Worm (Caenorhabditis elegans) whole organism, mixed stage, embryonic: ENCODE measurements around the gene C40A11.8.

Source experiments
- cnd-1 ChIP-seq: fragments of 200-800 bp; sonication (Bioruptor generic); optimal IDR thresholded peaks from 2 replicates; lab custom pipeline; 2018; ENCODE audit warnings: mild to moderate bottlenecking, missing genetic modification characterization, missing compliant biosample characterization
- elt-1 ChIP-seq: sonication (generic microtip); optimal IDR thresholded peaks from 2 replicates; lab custom pipeline; 2017; ENCODE audit warnings: missing genetic modification characterization, mild to moderate bottlenecking, missing compliant biosample characterization, antibody characterized with exemption, moderate library complexity, borderline replicate concordance; ENCODE audit not compliant: insufficient read depth
- lin-32 ChIP-seq: fragments of 200-800 bp; sonication (Bioruptor generic); optimal IDR thresholded peaks from 2 replicates; lab custom pipeline; 2018; ENCODE audit warnings: mild to moderate bottlenecking, missing genetic modification characterization, missing compliant biosample characterization
- pha-4 ChIP-seq: fragments of 150-350 bp; optimal IDR thresholded peaks from 2 replicates; lab custom pipeline; 2018; ENCODE audit warnings: missing biosample characterization, missing genetic modification reagents, missing genetic modification characterization
- unc-39 ChIP-seq: fragments of 150-350 bp; optimal IDR thresholded peaks from 2 replicates; lab custom pipeline; 2014; ENCODE audit warnings: missing biosample characterization, missing genetic modification characterization
- ztf-11 ChIP-seq: fragments of 150-350 bp; optimal IDR thresholded peaks from 2 replicates; lab custom pipeline; 2014; ENCODE audit warnings: missing biosample characterization, missing genetic modification characterization

DNA sequence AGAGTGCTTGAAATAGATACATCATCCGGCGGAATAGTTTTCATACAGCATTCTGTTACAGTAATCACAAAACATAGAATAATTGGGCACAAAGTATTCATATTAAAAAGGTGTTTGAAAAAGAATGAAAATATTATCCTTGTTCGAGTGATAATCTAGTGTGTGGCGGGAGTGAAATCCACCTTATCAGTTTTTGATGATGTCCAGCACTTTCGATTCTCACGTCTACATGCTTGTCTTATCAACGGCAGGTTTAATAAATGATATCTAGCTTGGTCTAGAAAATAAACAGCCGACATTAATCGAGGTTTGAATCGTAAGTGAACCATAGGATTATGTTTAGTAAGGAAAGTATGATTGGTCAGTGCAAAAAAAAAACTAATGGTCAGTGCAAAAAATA lies 40.8 kb downstream of the C40A11.8 start, which contains the start of gene R52.5:
- TF ChIP-seq pha-4 (tag; lab: Kevin White, UChicago) = no peak
- TF ChIP-seq cnd-1 (tag; lab: Kevin White, UChicago) = no peak
- TF ChIP-seq lin-32 (GFP tag; lab: Kevin White, UChicago) = no peak
- no peak for TF ChIP-seq ztf-11 (tag; lab: Kevin White, UChicago)
- no peak for TF ChIP-seq unc-39 (tag; lab: Kevin White, UChicago)
- TF ChIP-seq elt-1 = no peak
